Fruit fly (Drosophila melanogaster): ENCODE results near the gene Cox11.
A peak's percentile ranks its signal among the peaks of the same experiment; 100 is the strongest.

The Cox11 gene

dm6 chr2L:5479971-5480370 lies 46.8 kb upstream of the Cox11 start (continued):
- no peak for TF ChIP-seq CG30431 (GFP tag; optimal IDR thresholded peaks at IDR 0.05)
- no peak for TF ChIP-seq ftz-f1 (GFP tag; optimal IDR thresholded peaks at IDR 0.05)
- TF ChIP-seq CG6689 (GFP tag; IDR thresholded peaks at IDR 0.05): 0 out of 2 replicates have a peak, but pooled peaks have one; percentile 20
- TF ChIP-seq lola (GFP tag; optimal IDR thresholded peaks at IDR 0.05): peak in 1 of 3 experiments; percentile 36
- peak; percentile 62; the same call in 1 of the 2 replicates for TF ChIP-seq ara (GFP tag; IDR thresholded peaks at IDR 0.05)
- no peak for TF ChIP-seq prd (optimal IDR thresholded peaks at IDR 0.05)
- peak; percentile 43; the same call in 2 of the 3 replicates for TF ChIP-seq prd (GFP tag; IDR thresholded peaks at IDR 0.05)
- TF ChIP-seq zfh1 (GFP tag; IDR thresholded peaks at IDR 0.05): 0 out of 3 replicates have a peak, but pooled peaks have one; percentile 34
- TF ChIP-seq vvl (GFP tag; IDR thresholded peaks at IDR 0.05): 0 out of 2 replicates have a peak, but pooled peaks have one; percentile 11
- TF ChIP-seq dmrt11E (tag; optimal IDR thresholded peaks at IDR 0.05): peak; percentile 58
- TF ChIP-seq dan (GFP tag; IDR thresholded peaks at IDR 0.05): 0 out of 2 replicates have a peak, but pooled peaks have one; percentile 20
- peak; percentile 15 for TF ChIP-seq CG18262 (tag; optimal IDR thresholded peaks at IDR 0.05)
- TF ChIP-seq CG14710 (tag; optimal IDR thresholded peaks at IDR 0.05): peak; percentile 10
- TF ChIP-seq sens (GFP tag): peak; percentile 56
- peak; percentile 23 for TF ChIP-seq CG1603 (tag; optimal IDR thresholded peaks at IDR 0.05)
- TF ChIP-seq ac (GFP tag; optimal IDR thresholded peaks at IDR 0.05): peak; percentile 27
- TF ChIP-seq Nf-YB (GFP tag; optimal IDR thresholded peaks at IDR 0.05): no peak
- peak; percentile 64 for TF ChIP-seq CG10959 (GFP tag; IDR thresholded peaks at IDR 0.05)
- peak; percentile 35 for TF ChIP-seq CG15696 (tag; optimal IDR thresholded peaks at IDR 0.05)
- TF ChIP-seq CG17829 (tag; optimal IDR thresholded peaks at IDR 0.05): peak; percentile 28
- TF ChIP-seq CG4404 (GFP tag; IDR thresholded peaks at IDR 0.05): 0 out of 2 replicates have a peak, but pooled peaks have one; percentile 30
- TF ChIP-seq Med (GFP tag): peak; percentile 11
- TF ChIP-seq stc (GFP tag; IDR thresholded peaks at IDR 0.05): 0 out of 2 replicates have a peak, but pooled peaks have one; percentile 11
- TF ChIP-seq sens-2 (GFP tag; IDR thresholded peaks at IDR 0.05): 0 out of 2 replicates have a peak, but pooled peaks have one; percentile 41
- TF ChIP-seq tap (tag; optimal IDR thresholded peaks at IDR 0.05): no peak
- peak; percentile 28; the same call in 1 of the 3 replicates for TF ChIP-seq ase (GFP tag; IDR thresholded peaks at IDR 0.05)
- TF ChIP-seq nom (GFP tag; optimal IDR thresholded peaks at IDR 0.05): peak; percentile 78
- no peak for TF ChIP-seq Six4 (GFP tag; optimal IDR thresholded peaks at IDR 0.05)
- no peak for TF ChIP-seq sna (GFP tag; IDR thresholded peaks at IDR 0.05; ENCODE audit: partially characterized antibody)

- peak; percentile 48 for TF ChIP-seq Drgx (GFP tag; IDR thresholded peaks at IDR 0.05)
- TF ChIP-seq CG30403 (GFP tag; optimal IDR thresholded peaks at IDR 0.05): no peak
- no peak for TF ChIP-seq CG12744 (GFP tag; optimal IDR thresholded peaks at IDR 0.05)
- TF ChIP-seq CG1603 (tag; optimal IDR thresholded peaks at IDR 0.05): no peak
- 0 out of 3 replicates have a peak, but pooled peaks have one; percentile 34 for TF ChIP-seq zfh1 (GFP tag; IDR thresholded peaks at IDR 0.05)
- TF ChIP-seq z (GFP tag; IDR thresholded peaks at IDR 0.05): 0 out of 3 replicates have a peak, but pooled peaks have one; percentile 24
- 0 out of 2 replicates have a peak, but pooled peaks have one; percentile 16 for TF ChIP-seq CG42726 (GFP tag; IDR thresholded peaks at IDR 0.05; ENCODE audit: partially characterized antibody)
These were observed 43.7 kb upstream of the Cox11 start for dm6 chr2L:5483093-5483492.

DNA sequence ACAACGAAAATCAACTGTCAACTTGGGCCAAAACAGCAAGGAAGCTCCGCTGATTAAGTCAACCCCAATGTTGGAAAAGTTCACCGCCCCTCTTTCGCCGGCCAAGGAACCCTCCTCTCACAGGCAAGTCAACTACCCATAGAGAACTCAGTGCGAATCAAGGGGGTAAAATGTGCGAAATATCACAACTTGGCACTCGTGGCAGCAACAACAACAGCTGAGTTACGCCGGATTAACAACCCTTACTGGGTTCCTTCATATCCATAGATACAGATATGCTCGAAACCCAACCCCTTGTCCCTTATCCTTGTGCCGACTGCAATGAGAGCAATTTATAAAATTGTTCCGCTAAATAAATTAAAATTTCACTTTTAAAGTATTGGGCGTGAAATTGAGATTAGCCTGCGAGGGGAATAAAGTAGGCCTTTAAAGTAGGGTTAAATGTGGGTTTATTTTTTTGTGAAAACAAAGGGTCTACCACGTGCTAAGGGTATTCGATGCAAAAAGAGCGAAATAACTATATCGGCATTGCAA lies 37.6 kb upstream of the Cox11 start:
- TF ChIP-seq CG6765 (GFP tag; optimal IDR thresholded peaks at IDR 0.05) (no peak), CG12236 (GFP tag; optimal IDR thresholded peaks at IDR 0.05) (no peak), nerfin-1 (tag; optimal IDR thresholded peaks at IDR 0.05) (peak; percentile 74), CG7745 (tag; optimal IDR thresholded peaks at IDR 0.05) (peak; percentile 19), Nf-YC (tag; optimal IDR thresholded peaks at IDR 0.05) (peak; percentile 16), seq (GFP tag; IDR thresholded peaks at IDR 0.05) (peak; percentile 56), unc-4 (GFP tag; IDR thresholded peaks at IDR 0.05; ENCODE audit: partially characterized antibody) (no peak), Scr (GFP tag; IDR thresholded peaks at IDR 0.05; ENCODE audit: partially characterized antibody) (no peak), CG4360 (GFP tag; IDR thresholded peaks at IDR 0.05) (peak; percentile 87), tup (GFP tag; optimal IDR thresholded peaks at IDR 0.05) (no peak), Ets65A (GFP tag) (peak; percentile 34), vnd (GFP tag; IDR thresholded peaks at IDR 0.05; ENCODE audit: partially characterized antibody) (no peak), Kr (GFP tag; optimal IDR thresholded peaks at IDR 0.05) (peak; percentile 31), oc (tag; optimal IDR thresholded peaks at IDR 0.05) (peak; percentile 32), CG34422 (GFP tag; IDR thresholded peaks at IDR 0.05) (no peak)

Data from whole organism, embryonic.